Worm (Caenorhabditis elegans) whole organism, L3 larva: ENCODE data around the gene T08G5.15.
"Not testable (repeated sequence)": the region's sequence is repeated elsewhere in the genome, so short reads cannot be mapped to it uniquely, and the experiment has no call there.

Experiments
- aly-2 ChIP-seq: fragments of 150-350 bp; optimal IDR thresholded peaks from 2 replicates; lab custom pipeline; 2014; ENCODE audit warnings: missing biosample characterization, missing genetic modification characterization
- ama-1 ChIP-seq: fragments of 150-350 bp; optimal IDR thresholded peaks from 2 replicates; lab custom pipeline; 2018
- ceh-28 ChIP-seq: fragments of 150-350 bp; optimal IDR thresholded peaks from 2 replicates; lab custom pipeline; 2014; ENCODE audit warnings: missing biosample characterization, missing genetic modification reagents, missing genetic modification characterization
- egl-5 ChIP-seq: fragments of 150-350 bp; optimal IDR thresholded peaks from 2 replicates; lab custom pipeline; 2017; ENCODE audit warnings: missing biosample characterization, missing genetic modification reagents, missing genetic modification characterization, inconsistent platforms
- elt-2 ChIP-seq: sonication (generic microtip); optimal IDR thresholded peaks from 2 replicates; lab custom pipeline; 2016; ENCODE audit warnings: missing genetic modification reagents, mild to moderate bottlenecking, missing genetic modification characterization, missing compliant biosample characterization
- lin-15B ChIP-seq: fragments of 150-350 bp; optimal IDR thresholded peaks from 2 replicates; lab custom pipeline; 2014; ENCODE audit warnings: missing biosample characterization, missing genetic modification characterization
- nhr-12 ChIP-seq: fragments of 150-350 bp; optimal IDR thresholded peaks from 2 replicates; lab custom pipeline; 2014; ENCODE audit warnings: missing biosample characterization, missing genetic modification characterization
- nhr-237 ChIP-seq: fragments of 150-350 bp; optimal IDR thresholded peaks from 2 replicates; lab custom pipeline; 2014; ENCODE audit warnings: missing biosample characterization, missing genetic modification characterization
- nhr-43 ChIP-seq: sonication (generic microtip); optimal IDR thresholded peaks from 2 replicates; lab custom pipeline; 2016; ENCODE audit warnings: mild to moderate bottlenecking, missing genetic modification characterization, missing compliant biosample characterization; ENCODE audit not compliant: poor library complexity, severe bottlenecking
- pha-4 ChIP-seq: fragments of 150-350 bp; optimal IDR thresholded peaks from 2 replicates; lab custom pipeline; 2014; ENCODE audit warnings: missing biosample characterization, missing genetic modification reagents, missing genetic modification characterization
- unc-39 ChIP-seq: sonication (generic microtip); optimal IDR thresholded peaks from 4 replicates; lab custom pipeline; 2017; ENCODE audit warnings: missing biosample characterization, missing genetic modification characterization
- zag-1 ChIP-seq: fragments of 150-350 bp; optimal IDR thresholded peaks from 2 replicates; lab custom pipeline; 2014; ENCODE audit warnings: missing biosample characterization, missing genetic modification characterization
- ztf-11 ChIP-seq: fragments of 150-350 bp; optimal IDR thresholded peaks from 2 replicates; lab custom pipeline; 2014; ENCODE audit warnings: missing biosample characterization, missing genetic modification characterization

ce11 chrV:14038328-14039084 is 15.5 kb upstream of the T08G5.15 start, which contains the start of gene vps-39:
- TF ChIP-seq lin-15B (tag; lab: Kevin White, UChicago) (peak; percentile 28), elt-2 (peak; percentile 24), nhr-43 (tag; lab: Kevin White, UChicago) (peak; percentile 20)
- not testable (repeated sequence) for TF ChIP-seq nhr-237 (tag; lab: Kevin White, UChicago); aly-2 (tag; lab: Kevin White, UChicago); pha-4 (tag; lab: Kevin White, UChicago); egl-5; zag-1 (tag; lab: Kevin White, UChicago); ztf-11 (tag; lab: Kevin White, UChicago); ama-1 (lab: Kevin White, UChicago); unc-39 (tag; lab: Kevin White, UChicago); ceh-28 (tag; lab: Kevin White, UChicago); nhr-12 (tag; lab: Kevin White, UChicago)
